Fruit fly (Drosophila melanogaster) whole organism, prepupa: ENCODE results near the gene Pli.

ENCODE experiments used
- CG1621 ChIP-seq: fragments of 200-800 bp; sonication (Bioruptor generic); optimal IDR thresholded peaks from 3 replicates; lab custom pipeline; 2018; ENCODE audit warnings: missing biosample characterization, mild to moderate bottlenecking, missing genetic modification characterization
- CG4318 ChIP-seq: fragments of 200-800 bp; sonication (Bioruptor generic); optimal IDR thresholded peaks from 3 replicates; lab custom pipeline; 2017; ENCODE audit warnings: missing biosample characterization, mild to moderate bottlenecking, missing genetic modification characterization
- CG8632 ChIP-seq: fragments of 200-800 bp; sonication (Bioruptor generic); optimal IDR thresholded peaks from 3 replicates; lab custom pipeline; 2016; ENCODE audit warnings: missing biosample characterization, missing genetic modification characterization
- Ets96B ChIP-seq: fragments of 200-800 bp; optimal IDR thresholded peaks from 2 replicates; lab custom pipeline; 2019; ENCODE audit warnings: missing biosample characterization, mild to moderate bottlenecking, missing genetic modification characterization, moderate library complexity
- Gug ChIP-seq: fragments of 200-800 bp; sonication (Bioruptor generic); IDR thresholded peaks from 2 replicates; pipeline ENCODE4 v1.3.6; 2022; ENCODE audit warnings: missing biosample characterization, missing genetic modification characterization
- Met ChIP-seq: fragments of 200-800 bp; sonication (Bioruptor generic); optimal IDR thresholded peaks from 3 replicates; lab custom pipeline; 2016; ENCODE audit warnings: missing biosample characterization, missing genetic modification characterization
- OdsH ChIP-seq: fragments of 200-800 bp; sonication (Bioruptor generic); optimal IDR thresholded peaks from 3 replicates; lab custom pipeline; 2016; ENCODE audit warnings: missing biosample characterization, missing genetic modification characterization
- fd59A ChIP-seq: fragments of 200-800 bp; sonication (Bioruptor generic); optimal IDR thresholded peaks from 2 replicates; lab custom pipeline; 2017; ENCODE audit warnings: missing biosample characterization, mild to moderate bottlenecking, missing genetic modification characterization, missing genetic modification reagents
- lz ChIP-seq: fragments of 200-800 bp; sonication (Bioruptor generic); optimal IDR thresholded peaks from 3 replicates; lab custom pipeline; 2016; ENCODE audit warnings: missing biosample characterization, missing genetic modification characterization
- svp ChIP-seq: fragments of 200-800 bp; sonication (Bioruptor generic); peaks from one replicate; lab custom pipeline; 2016; ENCODE audit warnings: missing biosample characterization, missing genetic modification characterization

- TF ChIP-seq svp (GFP tag; lab: Kevin White, UChicago) (no peak), Gug (GFP tag; lab: Robert Waterston, UW) (no peak), CG1621 (no peak), Met (no peak), Ets96B (tag; lab: Kevin White, UChicago) (no peak), CG8632 (GFP tag; lab: Kevin White, UChicago) (no peak), CG4318 (no peak), lz (GFP tag; lab: Kevin White, UChicago) (no peak), fd59A (no peak), OdsH (GFP tag; lab: Kevin White, UChicago) (no peak)
These were observed 39.2 kb upstream of the Pli start, which contains the start of the genes CG43998, CG43999 and CG31142 for dm6 chr3R:23928950-23929602.
